Fruit fly (Drosophila melanogaster): ENCODE data around the gene mtm.

mtm gene

DNA sequence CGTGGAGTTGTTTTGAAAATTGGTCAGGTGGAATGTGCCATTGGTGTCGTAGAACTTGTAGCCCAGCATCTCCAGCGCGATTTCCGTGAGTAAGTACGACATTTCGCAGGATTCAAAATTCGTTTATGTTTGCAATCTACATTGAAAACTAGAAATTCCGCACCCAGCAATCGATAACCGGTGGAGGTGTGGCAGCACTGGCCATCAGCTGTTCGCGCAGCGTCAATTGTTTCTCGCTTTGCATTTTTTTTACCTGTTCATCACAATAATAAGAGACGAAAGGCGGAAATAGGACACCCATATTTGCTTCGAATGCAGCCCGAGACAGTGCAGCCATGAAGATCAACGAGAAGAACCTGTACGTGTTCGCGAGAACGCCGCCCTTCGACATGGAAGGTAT, 11.7 kb upstream of the mtm start, which contains the start of the genes CG34179 and slmo:
CG34179 (minus strand) TSS at position 165 of the 400 bp plus-strand sequence.
slmo (minus strand) TSS at position 165 of the 400 bp plus-strand sequence.
- TF ChIP-seq CG17806 (tag; optimal IDR thresholded peaks at IDR 0.05) (no peak), Ets98B (GFP tag; IDR thresholded peaks at IDR 0.05) (no peak), D1 (tag; optimal IDR thresholded peaks at IDR 0.05) (no peak), CG4496 (GFP tag; IDR thresholded peaks at IDR 0.05) (no peak), CG14655 (GFP tag; optimal IDR thresholded peaks at IDR 0.05) (no peak)

DNA sequence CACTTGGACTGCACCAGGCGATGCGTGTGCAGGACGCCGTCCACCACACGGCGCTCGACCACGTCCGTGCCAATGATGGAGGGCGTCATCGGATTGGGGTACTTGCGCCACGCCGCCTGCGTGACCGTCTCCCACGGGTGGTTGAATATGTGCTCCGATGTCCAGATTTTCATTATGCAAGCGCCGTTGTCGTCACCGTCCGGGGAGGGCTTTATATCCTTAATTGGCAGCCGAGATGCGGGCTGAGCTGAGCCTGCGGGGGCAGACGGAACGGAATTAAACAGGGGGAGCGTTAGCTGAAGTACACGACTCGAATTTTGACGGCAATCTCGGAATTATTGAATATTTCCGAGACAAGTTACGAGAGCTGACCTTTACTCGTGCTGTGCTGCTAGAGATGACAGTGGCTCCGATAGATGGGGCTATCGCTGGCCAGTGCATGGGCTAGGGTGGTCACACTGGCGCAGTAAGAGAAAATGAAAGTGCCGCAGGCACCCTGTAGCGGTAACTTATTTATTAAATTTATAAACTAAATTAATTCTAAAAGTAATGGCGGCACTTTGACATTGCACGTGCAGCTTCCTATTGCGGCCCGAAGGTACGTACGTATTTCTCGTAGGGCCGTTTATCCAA, 10.8 kb upstream of the mtm start, which contains the start of gene IPIP:
IPIP (plus strand) TSS at position 475 of the 633 bp plus-strand sequence.
- TF ChIP-seq CG12605 (GFP tag; IDR thresholded peaks at IDR 0.05), result no peak
- TF ChIP-seq CG9948 (tag; optimal IDR thresholded peaks at IDR 0.05), result no peak
- TF ChIP-seq Pif1B (GFP tag; optimal IDR thresholded peaks at IDR 0.05), result peak; percentile 17
- peak; percentile 24 for TF ChIP-seq Snoo (tag; optimal IDR thresholded peaks at IDR 0.05)
- peak; percentile 7 for TF ChIP-seq CG8159 (tag; optimal IDR thresholded peaks at IDR 0.05)
- TF ChIP-seq CG15710 (tag; optimal IDR thresholded peaks at IDR 0.05), result peak; percentile 2
- peak; percentile 50; the same call in 1 of the 3 replicates for TF ChIP-seq CG4496 (GFP tag; IDR thresholded peaks at IDR 0.05)
- TF ChIP-seq Ets98B (GFP tag; IDR thresholded peaks at IDR 0.05), result peak; percentile 32; the same call in 1 of the 2 replicates

DNA sequence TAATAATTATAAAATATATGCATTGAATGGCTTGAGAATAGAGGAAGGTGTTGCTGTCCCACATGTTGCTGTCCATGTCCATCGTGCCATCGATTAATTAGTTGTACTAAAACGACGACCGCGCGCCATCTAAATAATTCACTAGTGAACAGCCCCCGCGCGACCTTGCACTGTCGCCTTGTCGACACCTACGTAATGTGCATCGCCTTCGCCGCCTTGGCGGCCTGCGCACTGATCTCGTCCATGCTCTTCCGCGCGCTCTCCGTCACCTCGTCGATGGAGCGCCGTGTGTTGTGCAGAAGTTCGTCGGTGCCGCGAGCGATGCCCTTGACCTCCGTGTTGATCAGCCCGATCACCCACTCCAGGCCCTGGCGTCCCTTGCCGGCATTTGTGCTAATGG, 10.1 kb upstream of the mtm start:
- TF ChIP-seq CG17806 (tag; optimal IDR thresholded peaks at IDR 0.05), result no peak
- TF ChIP-seq CG8159 (tag; optimal IDR thresholded peaks at IDR 0.05), result no peak
- TF ChIP-seq CG14655 (GFP tag; optimal IDR thresholded peaks at IDR 0.05), result no peak
- no peak for TF ChIP-seq Snoo (tag; optimal IDR thresholded peaks at IDR 0.05)
- no peak for TF ChIP-seq D1 (tag; optimal IDR thresholded peaks at IDR 0.05)
- no peak for TF ChIP-seq CG32121 (GFP tag; IDR thresholded peaks at IDR 0.05)
- no peak for TF ChIP-seq rn (GFP tag; IDR thresholded peaks at IDR 0.05)
- no peak for TF ChIP-seq gl (tag; optimal IDR thresholded peaks at IDR 0.05)
- TF ChIP-seq CG4496 (GFP tag; IDR thresholded peaks at IDR 0.05), result no peak
- TF ChIP-seq CG13204 (GFP tag; optimal IDR thresholded peaks at IDR 0.05), result no peak
- no peak for TF ChIP-seq CG12605 (GFP tag; IDR thresholded peaks at IDR 0.05)
- TF ChIP-seq CG15710 (tag; optimal IDR thresholded peaks at IDR 0.05), result no peak
- TF ChIP-seq CG34367 (tag; optimal IDR thresholded peaks at IDR 0.05), result no peak
- TF ChIP-seq CG9948 (tag; optimal IDR thresholded peaks at IDR 0.05), result no peak
- no peak for TF ChIP-seq Pif1B (GFP tag; optimal IDR thresholded peaks at IDR 0.05)
- no peak for TF ChIP-seq CG10348 (GFP tag; IDR thresholded peaks at IDR 0.05)

DNA sequence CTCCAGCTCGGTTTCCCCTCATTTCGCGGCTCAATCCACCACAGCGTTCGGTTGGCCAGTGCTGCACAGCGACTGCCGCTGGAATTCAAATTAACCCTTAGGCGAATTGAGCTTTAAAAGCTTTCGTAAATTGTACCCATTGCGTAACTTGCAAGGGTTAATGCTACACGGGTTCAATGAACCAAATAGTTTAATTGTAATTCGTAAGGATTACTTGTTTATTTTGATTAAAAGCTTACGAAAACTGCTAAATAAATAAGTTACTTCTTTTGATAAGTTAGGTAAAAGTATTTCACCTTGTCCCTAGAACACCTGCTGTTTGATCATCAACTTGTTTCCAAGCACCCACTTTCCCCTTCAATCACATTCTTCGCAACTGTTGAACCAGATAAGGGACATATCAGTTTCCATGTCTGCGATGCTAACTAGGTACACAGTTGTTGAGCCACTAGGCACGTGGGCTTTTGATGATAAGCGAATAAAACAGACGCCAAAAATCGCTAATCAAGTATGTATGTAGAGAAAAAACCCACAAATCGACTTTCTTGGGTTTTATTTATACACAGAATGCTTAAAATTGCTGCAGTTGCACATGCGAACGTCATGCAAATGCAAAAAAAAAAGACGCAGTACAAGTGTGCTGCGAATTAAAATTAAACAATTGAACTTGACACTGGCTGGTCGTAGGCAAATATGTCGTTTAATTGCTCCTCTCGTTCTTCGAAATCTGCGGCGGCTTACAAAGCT, 9.3 kb upstream of the mtm start, which contains the start of gene Pfas:
Pfas (minus strand) TSS at position 79 of the 747 bp plus-strand sequence.
- TF ChIP-seq CG12605 (GFP tag; IDR thresholded peaks at IDR 0.05), result no peak
- TF ChIP-seq gl (tag; optimal IDR thresholded peaks at IDR 0.05), result peak; percentile 3
- peak; percentile 28 for TF ChIP-seq CG34367 (tag; optimal IDR thresholded peaks at IDR 0.05)
- no peak for TF ChIP-seq Pif1A (GFP tag; optimal IDR thresholded peaks at IDR 0.05)
- TF ChIP-seq CG9948 (tag; optimal IDR thresholded peaks at IDR 0.05), result peak; percentile 35
- peak; percentile 46 for TF ChIP-seq Snoo (tag; optimal IDR thresholded peaks at IDR 0.05)
- peak; percentile 68; the same call in 2 of the 3 replicates for TF ChIP-seq fd96Ca (GFP tag; IDR thresholded peaks at IDR 0.05)
- TF ChIP-seq D1 (tag; optimal IDR thresholded peaks at IDR 0.05), result no peak
- peak; percentile 65 for TF ChIP-seq Ets98B (GFP tag; IDR thresholded peaks at IDR 0.05)
- TF ChIP-seq CG32121 (GFP tag; IDR thresholded peaks at IDR 0.05), result peak; percentile 61
- peak; percentile 50 for TF ChIP-seq CG8159 (tag; optimal IDR thresholded peaks at IDR 0.05)
- TF ChIP-seq CG15710 (tag; optimal IDR thresholded peaks at IDR 0.05), result peak; percentile 53
- no peak for TF ChIP-seq rn (GFP tag; IDR thresholded peaks at IDR 0.05)
- TF ChIP-seq CG17806 (tag; optimal IDR thresholded peaks at IDR 0.05), result peak; percentile 51
- TF ChIP-seq CG14655 (GFP tag; optimal IDR thresholded peaks at IDR 0.05), result no peak
- TF ChIP-seq CG8301 (tag; optimal IDR thresholded peaks at IDR 0.05), result peak; percentile 50
- TF ChIP-seq CG4496 (GFP tag; IDR thresholded peaks at IDR 0.05), result peak; percentile 60; the same call in 1 of the 3 replicates
- no peak for TF ChIP-seq Pif1B (GFP tag; optimal IDR thresholded peaks at IDR 0.05)
- TF ChIP-seq CG10348 (GFP tag; IDR thresholded peaks at IDR 0.05), result no peak
- TF ChIP-seq EcR (GFP tag; optimal IDR thresholded peaks at IDR 0.05), result peak; percentile 96
- TF ChIP-seq CG13204 (GFP tag; optimal IDR thresholded peaks at IDR 0.05), result no peak

DNA sequence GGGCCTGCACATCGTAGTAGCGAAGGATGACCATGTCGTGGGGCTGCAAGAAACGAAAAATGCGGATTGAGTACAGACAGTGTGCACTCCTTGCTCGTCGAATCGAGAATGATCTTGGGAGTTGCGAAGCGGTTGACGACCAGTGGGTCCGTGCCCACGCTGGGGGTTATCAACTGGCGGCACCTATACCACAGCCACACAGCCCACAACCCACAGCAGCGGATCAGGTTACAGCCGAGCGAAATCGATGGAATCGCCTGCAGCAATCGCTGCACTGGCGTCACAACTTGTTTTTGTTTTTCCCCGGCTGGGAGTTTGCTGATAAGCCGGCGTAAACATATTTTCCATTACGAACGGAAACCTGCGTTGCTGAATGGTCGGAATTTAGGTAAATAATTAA, 8.7 kb upstream of the mtm start:
- TF ChIP-seq Pif1B (GFP tag; optimal IDR thresholded peaks at IDR 0.05) (no peak), CG14655 (GFP tag; optimal IDR thresholded peaks at IDR 0.05) (no peak), CG4496 (GFP tag; IDR thresholded peaks at IDR 0.05) (no peak), EcR (GFP tag; optimal IDR thresholded peaks at IDR 0.05) (no peak), CG13204 (GFP tag; optimal IDR thresholded peaks at IDR 0.05) (no peak), CG9948 (tag; optimal IDR thresholded peaks at IDR 0.05) (no peak), CG10348 (GFP tag; IDR thresholded peaks at IDR 0.05) (no peak), fd96Ca (GFP tag; IDR thresholded peaks at IDR 0.05) (no peak), CG8159 (tag; optimal IDR thresholded peaks at IDR 0.05) (no peak), Snoo (tag; optimal IDR thresholded peaks at IDR 0.05) (no peak), Pif1A (GFP tag; optimal IDR thresholded peaks at IDR 0.05) (no peak), Ets98B (GFP tag; IDR thresholded peaks at IDR 0.05) (no peak)

DNA sequence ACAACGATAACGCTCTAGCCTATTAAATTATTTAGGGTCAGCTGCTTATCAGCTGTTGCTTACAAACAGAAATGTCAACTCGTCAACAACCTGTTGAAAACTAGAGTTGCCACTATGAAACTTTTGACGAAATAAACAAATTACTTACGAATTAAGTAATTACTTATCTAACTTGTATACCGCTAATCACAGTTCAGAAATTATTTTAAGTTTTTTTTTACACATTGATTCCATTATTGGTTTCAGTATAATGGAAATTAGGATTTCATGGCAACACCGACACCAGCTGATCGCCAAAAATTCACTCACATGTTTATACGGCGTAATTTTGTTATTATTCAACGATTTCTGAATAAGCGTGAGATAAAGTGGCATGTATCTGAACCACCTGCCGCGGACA, 1.0 kb upstream of the mtm start, which contains the start of the genes CG9117 and CG31643:
CG9117 (minus strand) TSS at position 73 of the 400 bp plus-strand sequence.
CG31643 (plus strand) TSS at position 288 of the 400 bp plus-strand sequence.
- peak; percentile 68 for TF ChIP-seq CG15710 (tag; optimal IDR thresholded peaks at IDR 0.05)
- no peak for TF ChIP-seq D1 (tag; optimal IDR thresholded peaks at IDR 0.05)
- peak; percentile 39 for TF ChIP-seq CG17806 (tag; optimal IDR thresholded peaks at IDR 0.05)
- TF ChIP-seq Snoo (tag; optimal IDR thresholded peaks at IDR 0.05), result peak; percentile 8
- TF ChIP-seq CG14655 (GFP tag; optimal IDR thresholded peaks at IDR 0.05), result no peak
- TF ChIP-seq CG34367 (tag; optimal IDR thresholded peaks at IDR 0.05), result no peak
- no peak for TF ChIP-seq Pif1B (GFP tag; optimal IDR thresholded peaks at IDR 0.05)
- TF ChIP-seq gl (tag; optimal IDR thresholded peaks at IDR 0.05), result no peak
- no peak; the same call in 2 of the 3 replicates for TF ChIP-seq CG4496 (GFP tag; IDR thresholded peaks at IDR 0.05)
- no peak for TF ChIP-seq rn (GFP tag; IDR thresholded peaks at IDR 0.05)
- TF ChIP-seq CG9948 (tag; optimal IDR thresholded peaks at IDR 0.05), result peak; percentile 24
- no peak for TF ChIP-seq CG8159 (tag; optimal IDR thresholded peaks at IDR 0.05)
- no peak for TF ChIP-seq CG10348 (GFP tag; IDR thresholded peaks at IDR 0.05)
- TF ChIP-seq Pif1A (GFP tag; optimal IDR thresholded peaks at IDR 0.05), result no peak
- peak; percentile 78; the same call in 1 of the 2 replicates for TF ChIP-seq CG12605 (GFP tag; IDR thresholded peaks at IDR 0.05)
- no peak for TF ChIP-seq CG8301 (tag; optimal IDR thresholded peaks at IDR 0.05)
- no peak for TF ChIP-seq CG13204 (GFP tag; optimal IDR thresholded peaks at IDR 0.05)
- TF ChIP-seq fd96Ca (GFP tag; IDR thresholded peaks at IDR 0.05), result no peak
- TF ChIP-seq Ets98B (GFP tag; IDR thresholded peaks at IDR 0.05), result peak; percentile 41
- no peak for TF ChIP-seq EcR (GFP tag; optimal IDR thresholded peaks at IDR 0.05)
- TF ChIP-seq CG32121 (GFP tag; IDR thresholded peaks at IDR 0.05), result no peak
